Worm (Caenorhabditis elegans) whole organism, L4 larva: Measurements from ENCODE around the gene C53A5.16.

Experiments used
- D1046.2 ChIP-seq: fragments of 200-800 bp; sonication (Bioruptor generic); IDR thresholded peaks from 2 replicates; pipeline ENCODE4 v1.3.6; 2022; ENCODE audit warnings: missing genetic modification characterization, missing compliant biosample characterization
- F26F4.8 ChIP-seq: fragments of 200-800 bp; sonication (Bioruptor generic); conservative IDR thresholded peaks from 2 replicates; pipeline ENCODE4 v1.3.6; 2022; ENCODE audit warnings: missing genetic modification characterization, missing compliant biosample characterization
- F44E2.7 ChIP-seq: fragments of 200-800 bp; sonication (Bioruptor generic); IDR thresholded peaks from 2 replicates; pipeline ENCODE4 v2.1.2; 2022; ENCODE audit warnings: missing genetic modification characterization, missing compliant biosample characterization
- T20F7.1 ChIP-seq: fragments of 200-800 bp; sonication (Bioruptor generic); optimal IDR thresholded peaks from 2 replicates; lab custom pipeline; 2018; ENCODE audit warnings: mild to moderate bottlenecking, missing genetic modification characterization, missing compliant biosample characterization
- Y5F2A.4 ChIP-seq: fragments of 200-800 bp; sonication (Bioruptor generic); optimal IDR thresholded peaks from 2 replicates; lab custom pipeline; 2018; ENCODE audit warnings: mild to moderate bottlenecking, missing genetic modification characterization, missing compliant biosample characterization
- ZK337.2 ChIP-seq: fragments of 200-800 bp; sonication (Bioruptor generic); IDR thresholded peaks from 2 replicates; pipeline ENCODE4 v1.3.6; 2022; ENCODE audit warnings: missing genetic modification reagents, missing genetic modification characterization, missing compliant biosample characterization
- ceh-82 ChIP-seq: sonication (generic microtip); optimal IDR thresholded peaks from 2 replicates; lab custom pipeline; 2017; ENCODE audit warnings: missing biosample characterization, missing genetic modification characterization
- cey-2 ChIP-seq: sonication (generic microtip); optimal IDR thresholded peaks from 3 replicates; lab custom pipeline; 2017; ENCODE audit warnings: missing genetic modification characterization, mild to moderate bottlenecking, missing compliant biosample characterization, antibody characterized with exemption, borderline replicate concordance; ENCODE audit not compliant: insufficient read depth
- daf-12 ChIP-seq: fragments of 150-350 bp; optimal IDR thresholded peaks from 2 replicates; lab custom pipeline; 2014; ENCODE audit warnings: missing biosample characterization, missing genetic modification reagents, missing genetic modification characterization
- daf-19 ChIP-seq: fragments of 200-800 bp; sonication (Bioruptor generic); conservative IDR thresholded peaks from 2 replicates; pipeline ENCODE4 v1.3.6; 2022; ENCODE audit warnings: missing genetic modification characterization, missing compliant biosample characterization
- dmd-9 ChIP-seq: fragments of 200-800 bp; sonication (Bioruptor generic); IDR thresholded peaks from 2 replicates; pipeline ENCODE4 v1.3.6; 2022; ENCODE audit warnings: missing genetic modification reagents, missing genetic modification characterization, missing compliant biosample characterization
- dpl-1 ChIP-seq: fragments of 150-350 bp; optimal IDR thresholded peaks from 2 replicates; lab custom pipeline; 2014; ENCODE audit warnings: missing biosample characterization, missing genetic modification reagents, missing genetic modification characterization
- fos-1 ChIP-seq: fragments of 150-350 bp; optimal IDR thresholded peaks from 2 replicates; lab custom pipeline; 2014; ENCODE audit warnings: missing biosample characterization, missing genetic modification characterization
- hif-1 ChIP-seq, 2 experiments: sonication (generic microtip); optimal IDR thresholded peaks; 2 replicates each; lab custom pipeline; 2016 to 2017; ENCODE audit warnings: missing compliant biosample characterization in 2 of 2, missing genetic modification characterization in 2 of 2, missing genetic modification reagents in 2 of 2, missing genotype in 2 of 2, mild to moderate bottlenecking in 1 of 2
- hlh-11 ChIP-seq: fragments of 200-800 bp; sonication (Bioruptor generic); optimal IDR thresholded peaks from 2 replicates; lab custom pipeline; 2018; ENCODE audit warnings: mild to moderate bottlenecking, missing genetic modification characterization, missing compliant biosample characterization
- jun-1 ChIP-seq: fragments of 150-350 bp; optimal IDR thresholded peaks from 2 replicates; lab custom pipeline; 2014; ENCODE audit warnings: missing biosample characterization, missing genetic modification reagents, missing genetic modification characterization
- lin-1 ChIP-seq: fragments of 200-800 bp; sonication (Bioruptor generic); IDR thresholded peaks from 2 replicates; pipeline ENCODE4 v1.3.6; 2022; ENCODE audit warnings: missing genetic modification reagents, missing genetic modification characterization, missing compliant biosample characterization
- lin-15B ChIP-seq: fragments of 150-350 bp; sonication (generic microtip); optimal IDR thresholded peaks from 3 replicates; lab custom pipeline; 2014; ENCODE audit warnings: missing biosample characterization, missing genetic modification characterization
- lin-29 ChIP-seq: fragments of 200-800 bp; sonication (Bioruptor generic); IDR thresholded peaks from 2 replicates; pipeline ENCODE4 v1.3.6; 2022; ENCODE audit warnings: missing genetic modification reagents, missing genetic modification characterization, missing compliant biosample characterization
- lin-39 ChIP-seq: fragments of 150-350 bp; optimal IDR thresholded peaks from 2 replicates; lab custom pipeline; 2014; ENCODE audit warnings: missing biosample characterization, missing genetic modification reagents, missing genetic modification characterization
- lsy-2 ChIP-seq, 2 experiments: fragments of 150-350 bp in 1 of 2; sonication (generic microtip) in 1 of 2; optimal IDR thresholded peaks; 2 replicates each; lab custom pipeline; 2014 to 2017; ENCODE audit warnings: missing biosample characterization in 2 of 2, missing genetic modification characterization in 2 of 2
- madf-5 ChIP-seq, 2 experiments: fragments of 200-800 bp; sonication (Bioruptor generic); IDR thresholded peaks; 2 replicates each; pipeline ENCODE4 v1.3.6; 2022; ENCODE audit warnings: missing compliant biosample characterization in 2 of 2, missing genetic modification characterization in 2 of 2
- mdl-1 ChIP-seq, 2 experiments: fragments of 150-350 bp in 1 of 2; sonication (generic microtip) in 1 of 2; optimal IDR thresholded peaks; 2 replicates each; lab custom pipeline; 2014 to 2017; ENCODE audit warnings: missing biosample characterization in 2 of 2, missing genetic modification characterization in 2 of 2
- mxl-2 ChIP-seq: fragments of 200-800 bp; sonication (Bioruptor generic); conservative IDR thresholded peaks from 2 replicates; pipeline ENCODE4 v1.3.6; 2022; ENCODE audit warnings: missing genetic modification reagents, missing genetic modification characterization, missing compliant biosample characterization
- nhr-10 ChIP-seq: fragments of 150-350 bp; optimal IDR thresholded peaks from 2 replicates; lab custom pipeline; 2014; ENCODE audit warnings: missing biosample characterization, missing genetic modification characterization
- nhr-102 ChIP-seq: sonication (generic microtip); optimal IDR thresholded peaks from 2 replicates; lab custom pipeline; 2016; ENCODE audit warnings: mild to moderate bottlenecking, missing genetic modification characterization, moderate library complexity, missing compliant biosample characterization
- nhr-237 ChIP-seq: sonication (generic microtip); optimal IDR thresholded peaks from 2 replicates; lab custom pipeline; 2017; ENCODE audit warnings: missing biosample characterization, missing genetic modification characterization
- nhr-25 ChIP-seq: sonication (generic microtip); optimal IDR thresholded peaks from 2 replicates; lab custom pipeline; 2017; ENCODE audit warnings: missing genetic modification characterization, mild to moderate bottlenecking, missing compliant biosample characterization, antibody characterized with exemption, moderate library complexity, borderline replicate concordance; ENCODE audit not compliant: insufficient read depth
- nhr-28 ChIP-seq: fragments of 150-350 bp; optimal IDR thresholded peaks from 2 replicates; lab custom pipeline; 2014; ENCODE audit warnings: missing biosample characterization, missing genetic modification characterization
- nhr-48 ChIP-seq: sonication (generic microtip); optimal IDR thresholded peaks from 2 replicates; lab custom pipeline; 2016; ENCODE audit warnings: mild to moderate bottlenecking, missing genetic modification characterization, missing compliant biosample characterization
- nhr-76 ChIP-seq: fragments of 150-350 bp; optimal IDR thresholded peaks from 2 replicates; lab custom pipeline; 2014; ENCODE audit warnings: missing biosample characterization, missing genetic modification characterization
- php-3 ChIP-seq: fragments of 200-800 bp; sonication (Bioruptor generic); IDR thresholded peaks from 2 replicates; pipeline ENCODE4 v1.3.6; 2022; ENCODE audit warnings: missing genetic modification reagents, missing genetic modification characterization, missing compliant biosample characterization
- pqm-1 ChIP-seq: sonication (generic microtip); optimal IDR thresholded peaks from 2 replicates; lab custom pipeline; 2017; ENCODE audit warnings: missing biosample characterization, missing genetic modification characterization
- saeg-2 ChIP-seq: fragments of 200-800 bp; sonication (Bioruptor generic); IDR thresholded peaks from 2 replicates; pipeline ENCODE4 v1.3.6; 2022; ENCODE audit warnings: missing genetic modification reagents, missing genetic modification characterization, missing compliant biosample characterization
- sdz-12 ChIP-seq: fragments of 200-800 bp; sonication (Bioruptor generic); optimal IDR thresholded peaks from 2 replicates; lab custom pipeline; 2018; ENCODE audit warnings: mild to moderate bottlenecking, missing genetic modification characterization, missing compliant biosample characterization
- skn-1 ChIP-seq: fragments of 150-350 bp; optimal IDR thresholded peaks from 2 replicates; lab custom pipeline; 2014; ENCODE audit warnings: missing biosample characterization, missing genetic modification characterization
- spr-1 ChIP-seq: sonication (generic microtip); optimal IDR thresholded peaks from 2 replicates; lab custom pipeline; 2016; ENCODE audit warnings: mild to moderate bottlenecking, missing genetic modification characterization, missing compliant biosample characterization
- tag-97 ChIP-seq: fragments of 200-800 bp; sonication (Bioruptor generic); IDR thresholded peaks from 2 replicates; pipeline ENCODE4 v1.3.6; 2022; ENCODE audit warnings: missing genetic modification characterization, missing compliant biosample characterization
- unc-130 ChIP-seq: sonication (generic microtip); optimal IDR thresholded peaks from 2 replicates; lab custom pipeline; 2016; ENCODE audit warnings: missing genetic modification reagents, missing genetic modification characterization, missing compliant biosample characterization
- unc-62 ChIP-seq, 3 experiments: fragments of 150-350 bp in 1 of 3; sonication (generic microtip); optimal IDR thresholded peaks in 2 of 3; peaks in 1 of 3; 1 replicate in 1 of 3; 2 replicates in 2 of 3; lab custom pipeline; 2014 to 2017; ENCODE audit warnings: missing biosample characterization in 3 of 3, missing genetic modification characterization in 3 of 3, missing genetic modification reagents in 3 of 3, missing genotype in 1 of 3
- zag-1 ChIP-seq: fragments of 150-350 bp; optimal IDR thresholded peaks from 2 replicates; lab custom pipeline; 2014; ENCODE audit warnings: missing biosample characterization, missing genetic modification characterization
- zfp-2 ChIP-seq: sonication (generic microtip); optimal IDR thresholded peaks from 2 replicates; lab custom pipeline; 2016; ENCODE audit warnings: mild to moderate bottlenecking, missing genetic modification characterization, missing compliant biosample characterization

The C53A5.16 gene

DNA sequence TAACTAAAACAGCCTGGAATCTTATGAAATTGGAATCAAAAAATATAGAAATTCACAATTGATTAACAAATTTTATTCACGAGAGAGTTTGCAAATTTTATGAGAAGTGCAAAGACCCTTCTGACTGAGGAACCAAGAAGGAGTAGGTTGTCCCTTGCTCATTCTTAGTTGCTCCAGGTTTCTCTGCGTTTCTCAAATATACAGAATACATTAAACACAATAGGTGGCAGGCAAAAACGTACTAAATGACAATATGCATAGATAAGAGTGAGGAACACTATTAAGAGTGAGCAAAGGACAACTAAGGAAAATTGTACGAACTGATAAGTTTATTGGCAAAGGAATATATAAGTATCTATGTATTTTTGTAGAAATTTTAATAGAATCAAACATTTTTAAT lies 36.3 kb upstream of the C53A5.16 start, which contains the start of gene C53A5.9:
C53A5.9 (minus strand) TSS at position 101 of the 400 bp plus-strand sequence.
- TF ChIP-seq saeg-2 (GFP tag; lab: Robert Waterston, UW) (no peak), lin-1 (no peak), nhr-76 (tag; lab: Kevin White, UChicago) (no peak), pqm-1 (no peak), dpl-1 (GFP tag; lab: Kevin White, UChicago) (no peak), jun-1 (tag; lab: Kevin White, UChicago) (no peak), nhr-10 (tag; lab: Kevin White, UChicago) (no peak), nhr-102 (tag; lab: Kevin White, UChicago) (no peak), lin-15B (tag; lab: Kevin White, UChicago) (no peak), madf-5 (GFP tag; IDR thresholded peaks at IDR 0.05; lab: Robert Waterston, UW) (no peak), nhr-237 (tag; lab: Kevin White, UChicago) (no peak), lsy-2 (tag; optimal IDR thresholded peaks at IDR 0.05; lab: Kevin White, UChicago) (no peak), Y5F2A.4 (GFP tag; lab: Kevin White, UChicago) (no peak), skn-1 (no peak), zag-1 (tag; lab: Kevin White, UChicago) (no peak), nhr-25 (no peak), ZK337.2 (GFP tag; lab: Robert Waterston, UW) (no peak), ceh-82 (no peak), mdl-1 (tag; optimal IDR thresholded peaks at IDR 0.05; lab: Kevin White, UChicago) (no peak), hif-1 (tag; optimal IDR thresholded peaks at IDR 0.05; lab: Kevin White, UChicago) (no peak)

DNA sequence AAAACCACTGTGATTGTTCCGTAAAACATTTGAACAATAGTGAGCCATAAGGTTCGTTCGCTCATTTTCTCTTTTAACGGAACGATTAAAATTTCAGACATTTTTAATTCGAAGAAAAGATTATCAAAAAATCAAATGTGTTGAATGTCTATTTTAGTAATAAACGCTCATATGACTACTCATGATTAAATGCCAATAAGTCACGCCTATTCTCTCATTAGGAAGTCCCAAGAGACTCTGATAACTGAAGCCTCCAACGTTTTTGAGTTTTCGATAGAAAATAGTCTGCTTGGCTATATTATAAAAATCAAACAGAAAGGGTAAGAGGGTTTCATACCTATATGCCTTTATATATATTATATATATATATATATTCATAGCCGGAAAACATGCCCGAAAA lies 33.8 kb upstream of the C53A5.16 start, which contains the start of gene srg-47:
srg-47 (minus strand) TSS at position 101 of the 400 bp plus-strand sequence.
- TF ChIP-seq php-3 (GFP tag; lab: Robert Waterston, UW) (no peak), unc-130 (GFP tag; lab: Kevin White, UChicago) (no peak), spr-1 (no peak), hlh-11 (tag; lab: Kevin White, UChicago) (no peak), lin-29 (GFP tag; lab: Robert Waterston, UW) (no peak), sdz-12 (no peak), F26F4.8 (GFP tag; lab: Robert Waterston, UW) (no peak), lin-39 (tag; lab: Kevin White, UChicago) (no peak), daf-12 (no peak), tag-97 (GFP tag; lab: Robert Waterston, UW) (no peak), nhr-48 (tag; lab: Kevin White, UChicago) (no peak), daf-19 (GFP tag; lab: Robert Waterston, UW) (no peak), nhr-76 (tag; lab: Kevin White, UChicago) (no peak), T20F7.1 (GFP tag; lab: Kevin White, UChicago) (no peak), zfp-2 (tag; lab: Kevin White, UChicago) (no peak), fos-1 (tag; lab: Kevin White, UChicago) (no peak)

ce11 chrV:14548510-14548909 lies 26.1 kb upstream of the C53A5.16 start:
- TF ChIP-seq unc-62 (GFP tag; optimal IDR thresholded peaks at IDR 0.05 in 1 of 2; lab: Kevin White, UChicago): peak in 1 of 2 experiments; percentile 63
- TF ChIP-seq unc-62 (tag; optimal IDR thresholded peaks at IDR 0.05; lab: Kevin White, UChicago): no peak
- TF ChIP-seq dmd-9 (GFP tag; lab: Robert Waterston, UW): no peak
- no peak for TF ChIP-seq F44E2.7 (GFP tag; lab: Robert Waterston, UW)
- no peak for TF ChIP-seq mxl-2 (GFP tag; lab: Robert Waterston, UW)
- TF ChIP-seq nhr-102 (tag; lab: Kevin White, UChicago): no peak
- TF ChIP-seq nhr-28 (tag; lab: Kevin White, UChicago): peak; percentile 6
- no peak for TF ChIP-seq lin-29 (GFP tag; lab: Robert Waterston, UW)
- TF ChIP-seq D1046.2 (GFP tag; lab: Robert Waterston, UW): no peak
- no peak for TF ChIP-seq cey-2 (tag; lab: Kevin White, UChicago)
